Worm (Caenorhabditis elegans): ENCODE results near the gene srg-33.

- TF ChIP-seq isw-1 (GFP tag; IDR thresholded peaks at IDR 0.05): no peak
- no peak for TF ChIP-seq tbx-2 (tag; optimal IDR thresholded peaks at IDR 0.05)
- TF ChIP-seq mdl-1 (tag; optimal IDR thresholded peaks at IDR 0.05): no peak
These were observed 4.0 kb downstream of the srg-33 start, which contains the start of gene smex-1 for ce11 chrV:8295866-8296265.
